Worm (Caenorhabditis elegans) whole organism, young adult: ENCODE measurements around the gene ufd-3.

Experiments used
- F57C9.4 ChIP-seq: sonication (generic microtip); optimal IDR thresholded peaks from 2 replicates; lab custom pipeline; 2017; ENCODE audit warnings: mild to moderate bottlenecking, missing genetic modification characterization, missing compliant biosample characterization
- T07F8.4 ChIP-seq: sonication (generic microtip); optimal IDR thresholded peaks from 2 replicates; lab custom pipeline; 2016; ENCODE audit warnings: mild to moderate bottlenecking, missing genetic modification characterization, moderate library complexity, missing compliant biosample characterization
- aptf-3 ChIP-seq: fragments of 200-800 bp; sonication (Bioruptor generic); IDR thresholded peaks from 2 replicates; pipeline ENCODE4 v1.3.6; 2022; ENCODE audit warnings: missing genetic modification characterization, missing compliant biosample characterization
- hlh-26 ChIP-seq: fragments of 200-800 bp; sonication (Bioruptor generic); conservative IDR thresholded peaks from 2 replicates; pipeline ENCODE4 v1.3.6; 2022; ENCODE audit warnings: missing genetic modification reagents, missing genetic modification characterization, missing compliant biosample characterization
- hsf-1 ChIP-seq: fragments of 200-800 bp; sonication (Bioruptor generic); IDR thresholded peaks from 2 replicates; pipeline ENCODE4 v1.3.6; 2022; ENCODE audit warnings: missing genetic modification reagents, missing genetic modification characterization, missing compliant biosample characterization
- mcd-1 ChIP-seq: fragments of 200-800 bp; sonication (Bioruptor generic); IDR thresholded peaks from 2 replicates; pipeline ENCODE4 v1.3.6; 2022; ENCODE audit warnings: missing genetic modification reagents, missing genetic modification characterization, missing compliant biosample characterization
- mel-28 ChIP-seq: sonication (generic microtip); optimal IDR thresholded peaks from 2 replicates; lab custom pipeline; 2016; ENCODE audit warnings: borderline replicate concordance, mild to moderate bottlenecking, missing genetic modification characterization, missing compliant biosample characterization
- nfya-1 ChIP-seq: sonication (generic microtip); optimal IDR thresholded peaks from 2 replicates; lab custom pipeline; 2017; ENCODE audit warnings: antibody characterized with exemption, missing compliant biosample characterization, missing genetic modification characterization, borderline replicate concordance; ENCODE audit not compliant: insufficient read depth
- nhr-179 ChIP-seq: sonication (generic microtip); optimal IDR thresholded peaks from 2 replicates; lab custom pipeline; 2016; ENCODE audit warnings: mild to moderate bottlenecking, missing genetic modification characterization, missing compliant biosample characterization
- nhr-27 ChIP-seq: fragments of 200-800 bp; sonication (Bioruptor generic); optimal IDR thresholded peaks from 2 replicates; lab custom pipeline; 2018; ENCODE audit warnings: mild to moderate bottlenecking, missing genetic modification characterization, moderate library complexity, missing compliant biosample characterization
- ztf-18 ChIP-seq: sonication (generic microtip); optimal IDR thresholded peaks from 2 replicates; lab custom pipeline; 2016; ENCODE audit warnings: missing genotype, mild to moderate bottlenecking, missing genetic modification characterization, missing compliant biosample characterization

- no peak for TF ChIP-seq nhr-179 (tag; lab: Kevin White, UChicago)
- TF ChIP-seq F57C9.4 (tag; lab: Kevin White, UChicago), result no peak
- no peak for TF ChIP-seq hlh-26 (GFP tag; lab: Robert Waterston, UW)
- TF ChIP-seq mcd-1 (GFP tag; lab: Robert Waterston, UW), result no peak
- no peak for TF ChIP-seq hsf-1 (GFP tag; lab: Robert Waterston, UW)
- no peak for TF ChIP-seq mel-28
- no peak for TF ChIP-seq nhr-27
- no peak for TF ChIP-seq T07F8.4 (tag; lab: Kevin White, UChicago)
- TF ChIP-seq nfya-1 (tag; lab: Kevin White, UChicago), result no peak
- no peak for TF ChIP-seq ztf-18 (tag; lab: Kevin White, UChicago)
- TF ChIP-seq aptf-3, result no peak
Measured at ce11 chrII:9904459-9904858, 36.1 kb upstream of the ufd-3 start.
